Worm (Caenorhabditis elegans): Measurements from ENCODE around the gene gpa-8.

ce11 chrV:12676299-12676698, 36.0 kb upstream of the gpa-8 start:
- TF ChIP-seq nhr-237 (tag; optimal IDR thresholded peaks at IDR 0.05) (no peak), nhr-77 (tag; optimal IDR thresholded peaks at IDR 0.05) (no peak), fos-1 (tag; optimal IDR thresholded peaks at IDR 0.05) (no peak)

Data from whole organism, L3 larva.